Fruit fly (Drosophila melanogaster) whole organism, embryonic: Measurements from ENCODE around the gene Rack1.

Experiments used
- B-H2 ChIP-seq: fragments of 200-800 bp; sonication (Bioruptor generic); optimal IDR thresholded peaks from 2 replicates; lab custom pipeline; 2018; ENCODE audit warnings: missing biosample characterization, mild to moderate bottlenecking, missing genetic modification characterization
- CG10654 ChIP-seq: fragments of 200-800 bp; sonication (Bioruptor generic); optimal IDR thresholded peaks from 2 replicates; lab custom pipeline; 2016; ENCODE audit warnings: missing biosample characterization, missing genetic modification characterization
- CG11085 ChIP-seq: fragments of 200-800 bp; sonication (Bioruptor generic); IDR thresholded peaks from 2 replicates; pipeline ENCODE4 v1.3.6; 2022; ENCODE audit warnings: missing biosample characterization, missing genetic modification characterization
- CG13296 ChIP-seq: fragments of 200-800 bp; sonication (Bioruptor generic); optimal IDR thresholded peaks from 3 replicates; lab custom pipeline; 2018; ENCODE audit warnings: missing biosample characterization, mild to moderate bottlenecking, missing genetic modification characterization
- CG13624 ChIP-seq: fragments of 200-800 bp; sonication (Bioruptor generic); optimal IDR thresholded peaks from 2 replicates; lab custom pipeline; 2016; ENCODE audit warnings: missing biosample characterization, missing genetic modification characterization
- CG14667 ChIP-seq: fragments of 200-800 bp; sonication (Bioruptor generic); IDR thresholded peaks from 2 replicates; pipeline ENCODE4 v1.3.6; 2022; ENCODE audit warnings: missing biosample characterization, missing genetic modification characterization
- CG15269 ChIP-seq: fragments of 200-800 bp; sonication (Bioruptor generic); optimal IDR thresholded peaks from 2 replicates; lab custom pipeline; 2018; ENCODE audit warnings: missing biosample characterization, mild to moderate bottlenecking, missing genetic modification characterization, moderate library complexity
- CG16779 ChIP-seq: fragments of 200-800 bp; sonication (Bioruptor generic); IDR thresholded peaks from 2 replicates; pipeline ENCODE4 v1.3.6; 2022; ENCODE audit warnings: missing biosample characterization, missing genetic modification characterization
- CG17568 ChIP-seq: fragments of 200-800 bp; sonication (Bioruptor generic); optimal IDR thresholded peaks from 2 replicates; lab custom pipeline; 2018; ENCODE audit warnings: missing biosample characterization, mild to moderate bottlenecking, missing genetic modification characterization, moderate library complexity
- CG17829 ChIP-seq: fragments of 200-800 bp; optimal IDR thresholded peaks from 2 replicates; lab custom pipeline; 2019; ENCODE audit warnings: missing biosample characterization, mild to moderate bottlenecking, missing genetic modification characterization, moderate library complexity
- CG1832 ChIP-seq: fragments of 200-800 bp; sonication (Bioruptor generic); optimal IDR thresholded peaks from 2 replicates; lab custom pipeline; 2017; ENCODE audit warnings: missing biosample characterization, mild to moderate bottlenecking, missing genetic modification characterization, inconsistent platforms
- CG2202 ChIP-seq: fragments of 200-800 bp; sonication (Bioruptor generic); optimal IDR thresholded peaks from 2 replicates; lab custom pipeline; 2018; ENCODE audit warnings: missing biosample characterization, mild to moderate bottlenecking, missing genetic modification characterization
- CG32532 ChIP-seq: fragments of 200-800 bp; sonication (Bioruptor generic); IDR thresholded peaks from 2 replicates; pipeline ENCODE4 v1.3.6; 2022; ENCODE audit warnings: missing biosample characterization, missing genetic modification characterization
- CG33213 ChIP-seq: fragments of 200-800 bp; sonication (Bioruptor generic); optimal IDR thresholded peaks from 3 replicates; lab custom pipeline; 2016; ENCODE audit warnings: missing biosample characterization, missing genetic modification characterization
- CG3995 ChIP-seq: fragments of 200-800 bp; sonication (Bioruptor generic); optimal IDR thresholded peaks from 3 replicates; lab custom pipeline; 2016; ENCODE audit warnings: missing biosample characterization, missing genetic modification characterization
- Dad ChIP-seq: fragments of 200-800 bp; sonication (Bioruptor generic); optimal IDR thresholded peaks from 3 replicates; lab custom pipeline; 2016; ENCODE audit warnings: missing biosample characterization, missing genetic modification characterization
- Deaf1 ChIP-seq: fragments of 200-800 bp; optimal IDR thresholded peaks from 3 replicates; lab custom pipeline; 2019; ENCODE audit warnings: missing biosample characterization, mild to moderate bottlenecking, missing genetic modification characterization, moderate library complexity
- Dref ChIP-seq: fragments of 200-800 bp; sonication (Bioruptor generic); IDR thresholded peaks from 2 replicates; pipeline ENCODE4 v1.3.6; 2022; ENCODE audit warnings: missing biosample characterization, missing genetic modification characterization
- Gsc ChIP-seq: fragments of 200-800 bp; sonication (Bioruptor generic); IDR thresholded peaks from 2 replicates; pipeline ENCODE4 v1.3.6; 2022; ENCODE audit warnings: missing biosample characterization, missing genetic modification characterization
- HHEX ChIP-seq: fragments of 200-800 bp; sonication (Bioruptor generic); optimal IDR thresholded peaks from 3 replicates; lab custom pipeline; 2017; ENCODE audit warnings: missing biosample characterization, mild to moderate bottlenecking, missing genetic modification characterization, missing genetic modification reagents
- HLH3B ChIP-seq: fragments of 200-800 bp; sonication (Bioruptor generic); IDR thresholded peaks from 2 replicates; pipeline ENCODE4 v1.3.6; 2022; ENCODE audit warnings: missing biosample characterization, missing genetic modification characterization
- Hmx ChIP-seq: fragments of 200-800 bp; sonication (Bioruptor generic); optimal IDR thresholded peaks from 2 replicates; lab custom pipeline; 2016; ENCODE audit warnings: missing biosample characterization, missing genetic modification characterization
- Jarid2 ChIP-seq: fragments of 200-800 bp; sonication (Bioruptor generic); optimal IDR thresholded peaks from 3 replicates; lab custom pipeline; 2017; ENCODE audit warnings: mild to moderate bottlenecking, missing biosample characterization, missing genetic modification reagents, missing genetic modification characterization
- Kr ChIP-seq: fragments of 200-800 bp; sonication (Bioruptor generic); optimal IDR thresholded peaks from 2 replicates; lab custom pipeline; 2017; ENCODE audit warnings: missing biosample characterization, mild to moderate bottlenecking, missing genetic modification characterization
- Lim3 ChIP-seq: fragments of 200-800 bp; sonication (Bioruptor generic); IDR thresholded peaks from 2 replicates; pipeline ENCODE4 v1.3.6; 2022; ENCODE audit warnings: missing biosample characterization, missing genetic modification characterization
- Mes4 ChIP-seq: fragments of 200-800 bp; sonication (Bioruptor generic); optimal IDR thresholded peaks from 2 replicates; lab custom pipeline; 2016; ENCODE audit warnings: missing biosample characterization, missing genetic modification characterization
- Neu2 ChIP-seq: fragments of 200-800 bp; sonication (Bioruptor generic); optimal IDR thresholded peaks from 3 replicates; lab custom pipeline; 2016; ENCODE audit warnings: missing biosample characterization, missing genetic modification characterization, borderline replicate concordance
- Nf-YA ChIP-seq: fragments of 200-800 bp; sonication (Bioruptor generic); IDR thresholded peaks from 2 replicates; pipeline ENCODE4 v1.3.6; 2022; ENCODE audit warnings: missing biosample characterization, missing genetic modification characterization
- Nf-YB ChIP-seq: fragments of 200-800 bp; sonication (Bioruptor generic); optimal IDR thresholded peaks from 3 replicates; lab custom pipeline; 2019; ENCODE audit warnings: missing biosample characterization, mild to moderate bottlenecking, missing genetic modification characterization, moderate library complexity
- Nf-YC ChIP-seq: fragments of 200-800 bp; optimal IDR thresholded peaks from 3 replicates; lab custom pipeline; 2019; ENCODE audit warnings: missing biosample characterization, mild to moderate bottlenecking, missing genetic modification characterization, moderate library complexity
- Sin3A ChIP-seq: fragments of >200 bp; optimal IDR thresholded peaks from 2 replicates; lab custom pipeline; 2018
- Stat92E ChIP-seq, 3 experiments: fragments of >200 bp in 2 of 3; fragments of 200-800 bp in 1 of 3; sonication (Bioruptor generic) in 1 of 3; optimal IDR thresholded peaks; 2 replicates each; lab custom pipeline; 2017 to 2019; ENCODE audit warnings: missing biosample characterization in 3 of 3, missing genetic modification characterization in 3 of 3, mild to moderate bottlenecking in 1 of 3, moderate library complexity in 1 of 3
- Vsx1 ChIP-seq: fragments of 200-800 bp; sonication (Bioruptor generic); optimal IDR thresholded peaks from 2 replicates; lab custom pipeline; 2017; ENCODE audit warnings: missing biosample characterization, mild to moderate bottlenecking, missing genetic modification characterization, missing genetic modification reagents
- bsh ChIP-seq, 2 experiments: fragments of 200-800 bp; sonication (Bioruptor generic); optimal IDR thresholded peaks; 2 replicates each; lab custom pipeline; 2017 to 2018; ENCODE audit warnings: mild to moderate bottlenecking in 2 of 2, missing biosample characterization in 2 of 2, missing genetic modification characterization in 2 of 2, moderate library complexity in 1 of 2
- cad ChIP-seq: fragments of >200 bp; optimal IDR thresholded peaks from 2 replicates; lab custom pipeline; 2017; ENCODE audit warnings: missing biosample characterization, missing genetic modification characterization
- corto ChIP-seq: fragments of 200-800 bp; sonication (Bioruptor generic); optimal IDR thresholded peaks from 2 replicates; lab custom pipeline; 2016; ENCODE audit warnings: missing biosample characterization, mild to moderate bottlenecking, missing genetic modification characterization, moderate library complexity
- crol ChIP-seq: fragments of 200-800 bp; sonication (Bioruptor generic); IDR thresholded peaks from 2 replicates; pipeline ENCODE4 v1.3.6; 2022; ENCODE audit warnings: missing biosample characterization, missing genetic modification characterization
- cwo ChIP-seq: fragments of 200-800 bp; sonication (Bioruptor generic); optimal IDR thresholded peaks from 3 replicates; lab custom pipeline; 2017; ENCODE audit warnings: missing biosample characterization, missing genetic modification characterization, mild to moderate bottlenecking, moderate library complexity, missing genetic modification reagents
- dimm ChIP-seq: fragments of 200-800 bp; sonication (Bioruptor generic); IDR thresholded peaks from 2 replicates; pipeline ENCODE4 v1.3.6; 2022; ENCODE audit warnings: missing biosample characterization, missing genetic modification characterization
- fd3F ChIP-seq: fragments of 200-800 bp; sonication (Bioruptor generic); optimal IDR thresholded peaks from 2 replicates; lab custom pipeline; 2018; ENCODE audit warnings: missing biosample characterization, mild to moderate bottlenecking, missing genetic modification characterization, moderate library complexity
- fd96Cb ChIP-seq: fragments of 200-800 bp; sonication (Bioruptor generic); optimal IDR thresholded peaks from 2 replicates; lab custom pipeline; 2018; ENCODE audit warnings: missing biosample characterization, mild to moderate bottlenecking, missing genetic modification characterization, moderate library complexity
- gem ChIP-seq: fragments of 200-800 bp; sonication (Bioruptor generic); optimal IDR thresholded peaks from 2 replicates; lab custom pipeline; 2019; ENCODE audit warnings: missing biosample characterization, mild to moderate bottlenecking, missing genetic modification characterization, moderate library complexity
- lilli ChIP-seq: fragments of 200-800 bp; sonication (Bioruptor generic); optimal IDR thresholded peaks from 3 replicates; lab custom pipeline; 2016; ENCODE audit warnings: missing biosample characterization, missing genetic modification characterization
- mld ChIP-seq: fragments of 200-800 bp; sonication (Bioruptor generic); IDR thresholded peaks from 3 replicates; pipeline ENCODE4 v1.3.6; 2022; ENCODE audit warnings: missing biosample characterization, missing genetic modification characterization; ENCODE audit not compliant: partially characterized antibody
- prd ChIP-seq, 3 experiments: fragments of >200 bp in 2 of 3; fragments of 200-800 bp in 1 of 3; sonication (Bioruptor generic) in 1 of 3; optimal IDR thresholded peaks in 2 of 3; IDR thresholded peaks in 1 of 3; 2 replicates in 2 of 3; 3 replicates in 1 of 3; pipeline versions ENCODE4 v1.3.6 to Lab custom; 2017 to 2022; ENCODE audit warnings: missing biosample characterization in 1 of 3, missing genetic modification characterization in 1 of 3
- shn ChIP-seq: fragments of 200-800 bp; sonication (Bioruptor generic); optimal IDR thresholded peaks from 3 replicates; lab custom pipeline; 2016; ENCODE audit warnings: missing biosample characterization, missing genetic modification characterization
- sisA ChIP-seq: fragments of 200-800 bp; sonication (Bioruptor generic); IDR thresholded peaks from 2 replicates; pipeline ENCODE4 v1.3.6; 2022; ENCODE audit warnings: missing biosample characterization, missing genetic modification characterization
- sug ChIP-seq: fragments of 200-800 bp; optimal IDR thresholded peaks from 2 replicates; lab custom pipeline; 2019; ENCODE audit warnings: missing biosample characterization, mild to moderate bottlenecking, missing genetic modification characterization, moderate library complexity
- ttk ChIP-seq: fragments of 200-800 bp; sonication (Bioruptor generic); IDR thresholded peaks from 2 replicates; pipeline ENCODE4 v2.1.2; 2022; ENCODE audit warnings: missing biosample characterization, missing genetic modification characterization
- tup ChIP-seq: fragments of 200-800 bp; sonication (Bioruptor generic); optimal IDR thresholded peaks from 2 replicates; lab custom pipeline; 2016; ENCODE audit warnings: missing biosample characterization, mild to moderate bottlenecking, missing genetic modification characterization, moderate library complexity
- twi ChIP-seq: fragments of 200-800 bp; optimal IDR thresholded peaks from 2 replicates; lab custom pipeline; 2019; ENCODE audit warnings: missing biosample characterization, mild to moderate bottlenecking, missing genetic modification characterization, moderate library complexity

Gene Rack1

DNA sequence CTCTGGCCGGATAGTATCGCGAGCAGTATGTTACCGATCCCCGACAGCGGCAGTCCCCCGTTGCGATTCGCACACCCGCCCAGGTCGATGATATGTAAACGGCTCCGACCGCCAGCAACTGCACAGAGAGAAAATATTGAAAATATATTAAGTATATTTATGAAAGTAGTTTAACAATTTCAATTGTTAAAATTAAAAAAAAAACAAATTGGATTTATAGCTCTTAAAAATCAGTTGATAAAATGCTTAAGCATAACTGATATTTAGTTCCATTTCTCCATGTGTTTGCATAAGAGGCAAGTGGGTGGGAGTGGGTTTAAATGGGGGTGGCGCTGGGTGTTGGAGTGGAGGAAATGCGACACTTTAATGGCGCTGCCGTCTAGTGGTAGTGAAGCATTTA lies 22.4 kb upstream of the Rack1 start (continued):
- TF ChIP-seq Nf-YC: no peak
- no peak for TF ChIP-seq Neu2 (GFP tag; lab: Kevin White, UChicago)
- TF ChIP-seq sug (tag; lab: Kevin White, UChicago): no peak
- no peak for TF ChIP-seq corto (GFP tag; lab: Kevin White, UChicago)
- no peak for TF ChIP-seq CG2202 (tag; lab: Kevin White, UChicago)
- TF ChIP-seq Nf-YB (GFP tag; lab: Kevin White, UChicago): no peak
- TF ChIP-seq fd96Cb: no peak
- no peak for TF ChIP-seq Vsx1 (GFP tag; lab: Kevin White, UChicago)
- TF ChIP-seq CG13624 (GFP tag; lab: Kevin White, UChicago): no peak
- TF ChIP-seq sisA: peak; percentile 36; the same call in 1 of the 2 replicates
- TF ChIP-seq Stat92E (GFP tag; optimal IDR thresholded peaks at IDR 0.05; lab: Kevin White, UChicago): no peak
- no peak for TF ChIP-seq Mes4 (GFP tag; lab: Kevin White, UChicago)
- TF ChIP-seq CG17568 (GFP tag; lab: Kevin White, UChicago): no peak
- TF ChIP-seq Nf-YA: no peak
- no peak for TF ChIP-seq B-H2 (GFP tag; lab: Kevin White, UChicago)
- TF ChIP-seq gem (tag; lab: Kevin White, UChicago): peak; percentile 52
- TF ChIP-seq lilli (GFP tag; lab: Kevin White, UChicago): no peak
- TF ChIP-seq prd (optimal IDR thresholded peaks at IDR 0.05; lab: Kevin White, UChicago): no peak
- peak; percentile 39; the same call in 1 of the 3 replicates for TF ChIP-seq prd (GFP tag; IDR thresholded peaks at IDR 0.05; lab: Robert Waterston, UW)
- no peak for TF ChIP-seq tup
- peak; percentile 23 for TF ChIP-seq CG15269 (tag; lab: Kevin White, UChicago)
- TF ChIP-seq bsh (GFP tag; optimal IDR thresholded peaks at IDR 0.05; lab: Kevin White, UChicago): peak in 1 of 2 experiments; percentile 61
- TF ChIP-seq Hmx (GFP tag; lab: Kevin White, UChicago): no peak
- TF ChIP-seq HHEX: no peak
- TF ChIP-seq CG3995 (GFP tag; lab: Kevin White, UChicago): no peak
- TF ChIP-seq CG32532: no peak; the same call in 1 of the 2 replicates
- no peak for TF ChIP-seq CG11085 (GFP tag; lab: Robert Waterston, UW)
- no peak for TF ChIP-seq fd3F (GFP tag; lab: Kevin White, UChicago)
- no peak for TF ChIP-seq Deaf1
- TF ChIP-seq Gsc (GFP tag; lab: Robert Waterston, UW): no peak
- no peak for TF ChIP-seq Dref
- no peak for TF ChIP-seq CG13296
- no peak for TF ChIP-seq Lim3 (GFP tag; lab: Robert Waterston, UW)
- no peak for TF ChIP-seq CG10654 (GFP tag; lab: Kevin White, UChicago)
- no peak for TF ChIP-seq CG16779 (GFP tag; lab: Robert Waterston, UW)
- TF ChIP-seq Kr (GFP tag; lab: Kevin White, UChicago): no peak
- TF ChIP-seq shn (GFP tag; lab: Kevin White, UChicago): no peak
- TF ChIP-seq CG33213 (GFP tag; lab: Kevin White, UChicago): no peak
- no peak for TF ChIP-seq cwo (GFP tag; lab: Kevin White, UChicago)
- TF ChIP-seq ttk (GFP tag; lab: Robert Waterston, UW): no peak
- no peak for TF ChIP-seq Sin3A
- no peak for TF ChIP-seq dimm (GFP tag; lab: Robert Waterston, UW)
- no peak for TF ChIP-seq CG17829 (tag; lab: Kevin White, UChicago)
- no peak for TF ChIP-seq CG14667
- peak; percentile 57 for TF ChIP-seq HLH3B (GFP tag; lab: Robert Waterston, UW)
- TF ChIP-seq Jarid2 (GFP tag; lab: Kevin White, UChicago): no peak
- no peak for TF ChIP-seq twi (tag; lab: Kevin White, UChicago)
- TF ChIP-seq cad (GFP tag; lab: Kevin White, UChicago): no peak
- TF ChIP-seq CG1832 (GFP tag; lab: Kevin White, UChicago): no peak
- no peak for TF ChIP-seq Dad
- no peak for TF ChIP-seq crol (GFP tag; lab: Robert Waterston, UW)
- no peak for TF ChIP-seq mld (GFP tag; lab: Robert Waterston, UW)
